Worm (Caenorhabditis elegans): ENCODE data around the gene pam-1.

pam-1 gene

DNA sequence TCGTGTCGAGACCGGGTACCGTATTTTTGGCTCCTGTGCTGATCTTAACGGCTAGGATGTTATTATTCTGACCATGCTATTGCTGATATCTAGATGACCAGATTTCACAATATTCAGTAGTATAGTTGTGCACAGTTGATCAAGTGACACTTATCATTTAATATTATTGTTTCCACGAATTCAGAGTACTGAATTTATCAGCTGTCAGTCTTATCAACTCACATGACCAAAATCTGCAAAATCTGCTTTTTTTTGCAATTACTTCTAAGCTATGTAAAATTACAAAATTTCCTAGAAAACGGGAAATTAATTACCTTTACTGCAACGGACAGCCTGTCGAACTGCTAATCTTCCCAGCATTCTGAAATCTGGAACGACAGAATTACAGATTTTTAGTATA lies at the start of gene pam-1:
TSS of gene pam-1 (minus strand) at position 368 of the 400 bp plus-strand sequence.
- no peak for TF ChIP-seq lin-39 (tag; optimal IDR thresholded peaks at IDR 0.05)
- no peak for TF ChIP-seq daf-12 (tag; optimal IDR thresholded peaks at IDR 0.05)
- no peak for TF ChIP-seq nfya-1 (tag; optimal IDR thresholded peaks at IDR 0.05; ENCODE audit: insufficient read depth)
- TF ChIP-seq unc-62 (GFP tag; optimal IDR thresholded peaks at IDR 0.05) = no peak
- TF ChIP-seq ceh-16 (tag; optimal IDR thresholded peaks at IDR 0.05) = no peak
- TF ChIP-seq pqm-1 (tag; optimal IDR thresholded peaks at IDR 0.05) = peak; percentile 45
- TF ChIP-seq fkh-2 (tag; optimal IDR thresholded peaks at IDR 0.05) = no peak
- TF ChIP-seq unc-39 (tag; optimal IDR thresholded peaks at IDR 0.05) = no peak
- TF ChIP-seq hmg-11 (tag; optimal IDR thresholded peaks at IDR 0.05) = no peak

- TF ChIP-seq egl-27 (tag; optimal IDR thresholded peaks at IDR 0.05) = no peak
- TF ChIP-seq nhr-28 (tag; optimal IDR thresholded peaks at IDR 0.05) = no peak
- TF ChIP-seq lin-15B (tag; optimal IDR thresholded peaks at IDR 0.05) = no peak
- no peak for TF ChIP-seq aly-2 (tag; optimal IDR thresholded peaks at IDR 0.05)
- no peak for TF ChIP-seq nhr-77 (tag; optimal IDR thresholded peaks at IDR 0.05)
- no peak for TF ChIP-seq ztf-11 (tag; optimal IDR thresholded peaks at IDR 0.05)
- TF ChIP-seq mdl-1 (tag; optimal IDR thresholded peaks at IDR 0.05) = no peak
- TF ChIP-seq nhr-237 (tag; optimal IDR thresholded peaks at IDR 0.05) = no peak
- TF ChIP-seq nhr-12 (tag; optimal IDR thresholded peaks at IDR 0.05) = no peak
- TF ChIP-seq snpc-4 (tag; optimal IDR thresholded peaks at IDR 0.05) = no peak
- no peak for TF ChIP-seq elt-2 (tag; optimal IDR thresholded peaks at IDR 0.05)
- TF ChIP-seq pha-4 (tag; optimal IDR thresholded peaks at IDR 0.05) = no peak
These were observed 38.0 kb upstream of the pam-1 start, which contains the start of gene cla-1 for ce11 chrIV:7588631-7589030. TSS of gene cla-1 (plus strand) at chrIV:7588931.

DNA sequence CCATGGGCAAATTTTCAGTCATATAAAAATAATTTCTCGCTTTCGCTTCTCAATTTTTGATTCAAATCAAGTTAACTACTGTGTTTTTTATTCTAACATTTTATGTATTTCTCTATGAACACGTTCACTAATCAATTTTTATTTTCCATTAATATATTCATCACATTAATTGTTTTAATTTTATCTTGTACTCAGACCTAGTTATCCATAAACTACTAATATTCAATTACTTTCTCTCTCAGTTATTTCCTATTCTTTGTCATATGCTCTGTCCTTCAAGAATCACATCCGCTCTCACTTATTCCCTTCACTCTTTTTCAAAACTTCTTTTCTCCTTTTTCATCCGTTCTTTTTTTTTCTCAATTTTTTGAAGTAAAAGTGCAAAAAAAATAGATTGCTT lies 36.4 kb upstream of the pam-1 start:
- TF ChIP-seq nhr-25 (tag; optimal IDR thresholded peaks at IDR 0.05) (no peak), fkh-10 (GFP tag; optimal IDR thresholded peaks at IDR 0.05) (peak; percentile 42)

DNA sequence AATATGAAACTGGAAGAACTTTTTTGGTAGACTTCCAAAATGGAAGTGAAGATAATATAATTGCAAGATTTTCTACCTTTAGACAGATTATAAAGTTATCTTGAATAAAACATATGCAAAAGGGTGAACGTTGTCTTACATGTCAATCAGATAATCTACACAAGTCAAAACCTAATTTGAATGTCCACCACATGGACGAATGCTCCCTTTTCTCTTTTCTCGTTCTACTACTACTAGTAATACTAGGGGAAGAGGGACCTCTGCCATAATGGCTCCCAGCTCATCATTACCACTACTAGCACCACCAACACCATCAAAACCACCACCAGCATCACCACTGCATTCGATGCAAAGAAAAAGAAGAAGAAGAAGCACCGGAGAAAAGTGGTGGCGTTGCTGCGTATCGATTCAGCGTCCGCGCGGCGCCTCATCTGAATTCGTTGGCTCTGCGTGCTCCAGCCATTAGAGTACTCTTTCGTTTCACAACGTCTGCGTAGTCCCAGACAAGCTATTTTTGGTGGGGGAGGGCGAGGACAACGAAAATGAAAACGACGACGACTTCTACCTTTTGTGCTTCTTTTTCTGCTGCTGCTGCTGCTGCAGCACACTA lies 34.8 kb upstream of the pam-1 start:
- TF ChIP-seq snpc-4 (tag; optimal IDR thresholded peaks at IDR 0.05) = peak; percentile 11
- no peak for TF ChIP-seq ztf-4 (tag; optimal IDR thresholded peaks at IDR 0.05)
- TF ChIP-seq ceh-28 (tag; optimal IDR thresholded peaks at IDR 0.05) = no peak
- peak; percentile 84 for TF ChIP-seq lin-39 (tag; optimal IDR thresholded peaks at IDR 0.05)
- TF ChIP-seq fkh-10 (GFP tag; optimal IDR thresholded peaks at IDR 0.05) = no peak
- TF ChIP-seq nhr-67 (tag; optimal IDR thresholded peaks at IDR 0.05) = no peak
- TF ChIP-seq unc-62 (GFP tag; optimal IDR thresholded peaks at IDR 0.05) = no peak
- no peak for TF ChIP-seq ama-1 (optimal IDR thresholded peaks at IDR 0.05)
- peak; percentile 42 for TF ChIP-seq hmg-11 (tag; optimal IDR thresholded peaks at IDR 0.05)
- no peak for TF ChIP-seq ztf-11 (tag; optimal IDR thresholded peaks at IDR 0.05)
- no peak for TF ChIP-seq elt-3 (tag; optimal IDR thresholded peaks at IDR 0.05)
- TF ChIP-seq sea-2 (GFP tag; optimal IDR thresholded peaks at IDR 0.05) = no peak
- peak; percentile 51 for TF ChIP-seq nfya-1 (tag; optimal IDR thresholded peaks at IDR 0.05; ENCODE audit: insufficient read depth)
- no peak for TF ChIP-seq elt-1 (tag; optimal IDR thresholded peaks at IDR 0.05)
- no peak for TF ChIP-seq ZK546.5 (tag; optimal IDR thresholded peaks at IDR 0.05)
- TF ChIP-seq skn-1 (tag; optimal IDR thresholded peaks at IDR 0.05) = no peak
- no peak for TF ChIP-seq ceh-9 (tag; optimal IDR thresholded peaks at IDR 0.05)
- TF ChIP-seq mdl-1 (tag; optimal IDR thresholded peaks at IDR 0.05) = no peak
- TF ChIP-seq nhr-77 (tag; optimal IDR thresholded peaks at IDR 0.05) = no peak

DNA sequence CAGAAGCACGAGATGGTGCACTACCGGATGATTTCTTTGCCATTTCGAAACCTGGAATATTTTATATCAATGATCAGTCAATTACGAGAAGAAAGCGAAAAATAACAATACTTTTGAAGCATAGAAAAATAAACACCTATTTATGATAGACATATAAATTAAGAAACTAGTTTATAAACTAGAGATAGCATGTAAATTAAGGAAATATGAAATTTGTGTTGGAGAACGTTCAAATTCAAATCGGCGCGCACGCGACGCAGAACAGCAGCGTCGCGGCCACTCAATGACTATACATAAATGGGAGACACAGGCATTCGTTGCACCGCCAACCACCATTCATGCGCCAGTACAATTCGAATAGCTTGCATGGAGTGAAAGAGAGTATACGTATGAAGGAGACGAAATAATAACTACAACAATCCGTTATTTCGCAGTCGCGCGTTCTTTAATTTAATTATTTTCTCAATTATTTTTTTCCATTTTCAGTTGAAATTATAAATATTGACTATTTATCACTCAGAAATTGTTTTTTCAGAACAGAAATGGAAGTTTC lies 29.5 kb upstream of the pam-1 start, which contains the start of the genes cec-5 and nol-10:
TSS of gene cec-5 (minus strand) at position 51 of the 553 bp plus-strand sequence.
TSS of gene nol-10 (plus strand) at position 536 of the 553 bp plus-strand sequence.
- TF ChIP-seq hmg-11 (tag; optimal IDR thresholded peaks at IDR 0.05) = peak; percentile 85
- peak; percentile 83 for TF ChIP-seq egl-5 (tag; optimal IDR thresholded peaks at IDR 0.05)
- TF ChIP-seq snpc-4 (tag; optimal IDR thresholded peaks at IDR 0.05) = peak; percentile 66
- peak; percentile 27 for TF ChIP-seq pqm-1 (tag; optimal IDR thresholded peaks at IDR 0.05)
- TF ChIP-seq aly-2 (tag; optimal IDR thresholded peaks at IDR 0.05) = no peak
- peak; percentile 88 for TF ChIP-seq lin-39 (tag; optimal IDR thresholded peaks at IDR 0.05)
- TF ChIP-seq ceh-28 (tag; optimal IDR thresholded peaks at IDR 0.05) = peak; percentile 43
- peak; percentile 79 for TF ChIP-seq nhr-25 (tag; optimal IDR thresholded peaks at IDR 0.05)
- TF ChIP-seq tbx-2 (tag; optimal IDR thresholded peaks at IDR 0.05) = no peak
- TF ChIP-seq mdl-1 (tag; optimal IDR thresholded peaks at IDR 0.05) = no peak
- TF ChIP-seq ceh-16 (tag; optimal IDR thresholded peaks at IDR 0.05) = no peak
- peak; percentile 19 for TF ChIP-seq egl-27 (tag; optimal IDR thresholded peaks at IDR 0.05)
- peak; percentile 74 for TF ChIP-seq nhr-23 (tag; optimal IDR thresholded peaks at IDR 0.05)
- peak; percentile 27 for TF ChIP-seq lsy-12 (tag; optimal IDR thresholded peaks at IDR 0.05)
- peak; percentile 13 for TF ChIP-seq R02D3.7 (tag; optimal IDR thresholded peaks at IDR 0.05)
- no peak for TF ChIP-seq unc-62 (GFP tag; optimal IDR thresholded peaks at IDR 0.05)
- peak; percentile 61 for TF ChIP-seq elt-2 (tag; optimal IDR thresholded peaks at IDR 0.05)
- TF ChIP-seq lin-15B (tag; optimal IDR thresholded peaks at IDR 0.05) = peak; percentile 93
- TF ChIP-seq nfya-1 (tag; optimal IDR thresholded peaks at IDR 0.05; ENCODE audit: insufficient read depth) = peak; percentile 95
- TF ChIP-seq jun-1 (tag; optimal IDR thresholded peaks at IDR 0.05) = peak; percentile 51
- TF ChIP-seq pha-4 (tag; optimal IDR thresholded peaks at IDR 0.05) = peak; percentile 88
